Fruit fly (Drosophila melanogaster) whole organism, embryonic: ENCODE measurements around the gene Pph13.

Source experiments
- Ada2b ChIP-seq: fragments of 200-800 bp; sonication (Bioruptor generic); IDR thresholded peaks from 2 replicates; pipeline ENCODE4 v1.3.6; 2022; ENCODE audit warnings: missing biosample characterization, missing genetic modification characterization
- Asciz ChIP-seq: fragments of 200-800 bp; sonication (Bioruptor generic); optimal IDR thresholded peaks from 2 replicates; lab custom pipeline; 2017; ENCODE audit warnings: missing biosample characterization, mild to moderate bottlenecking, missing genetic modification characterization, missing genetic modification reagents
- CG14965 ChIP-seq: fragments of 200-800 bp; sonication (Bioruptor generic); optimal IDR thresholded peaks from 2 replicates; lab custom pipeline; 2016; ENCODE audit warnings: missing biosample characterization, missing genetic modification characterization, borderline replicate concordance
- CG15073 ChIP-seq: fragments of 200-800 bp; sonication (Bioruptor generic); optimal IDR thresholded peaks from 2 replicates; lab custom pipeline; 2016; ENCODE audit warnings: missing biosample characterization, missing genetic modification characterization
- CG1603 ChIP-seq: fragments of 200-800 bp; sonication (Bioruptor generic); optimal IDR thresholded peaks from 2 replicates; lab custom pipeline; 2019; ENCODE audit warnings: missing biosample characterization, mild to moderate bottlenecking, missing genetic modification characterization, moderate library complexity
- CG16815 ChIP-seq: fragments of 200-800 bp; sonication (Bioruptor generic); optimal IDR thresholded peaks from 3 replicates; lab custom pipeline; 2017; ENCODE audit warnings: missing biosample characterization, mild to moderate bottlenecking, missing genetic modification characterization
- CG17568 ChIP-seq: fragments of 200-800 bp; sonication (Bioruptor generic); optimal IDR thresholded peaks from 2 replicates; lab custom pipeline; 2018; ENCODE audit warnings: missing biosample characterization, mild to moderate bottlenecking, missing genetic modification characterization, moderate library complexity
- CG2116 ChIP-seq: fragments of 200-800 bp; sonication (Bioruptor generic); optimal IDR thresholded peaks from 3 replicates; lab custom pipeline; 2018; ENCODE audit warnings: missing biosample characterization, mild to moderate bottlenecking, missing genetic modification characterization
- CG2199 ChIP-seq: fragments of 200-800 bp; sonication (Bioruptor generic); IDR thresholded peaks from 3 replicates; pipeline ENCODE4 v1.3.6; 2022; ENCODE audit warnings: missing biosample characterization, missing genetic modification characterization
- CG30403 ChIP-seq: fragments of 200-800 bp; sonication (Bioruptor generic); optimal IDR thresholded peaks from 3 replicates; lab custom pipeline; 2016; ENCODE audit warnings: missing biosample characterization, missing genetic modification characterization
- CG31441 ChIP-seq: fragments of 200-800 bp; sonication (Bioruptor generic); IDR thresholded peaks from 2 replicates; pipeline ENCODE4 v1.3.6; 2022; ENCODE audit warnings: missing biosample characterization, missing genetic modification characterization
- CG32532 ChIP-seq: fragments of 200-800 bp; sonication (Bioruptor generic); IDR thresholded peaks from 2 replicates; pipeline ENCODE4 v1.3.6; 2022; ENCODE audit warnings: missing biosample characterization, missing genetic modification characterization
- CG4282 ChIP-seq: fragments of 200-800 bp; sonication (Bioruptor generic); optimal IDR thresholded peaks from 2 replicates; lab custom pipeline; 2016; ENCODE audit warnings: missing biosample characterization, missing genetic modification characterization
- CG4424 ChIP-seq: fragments of 200-800 bp; sonication (Bioruptor generic); optimal IDR thresholded peaks from 3 replicates; lab custom pipeline; 2016; ENCODE audit warnings: missing biosample characterization, missing genetic modification characterization
- CG4820 ChIP-seq: fragments of 200-800 bp; sonication (Bioruptor generic); optimal IDR thresholded peaks from 3 replicates; lab custom pipeline; 2016; ENCODE audit warnings: missing biosample characterization, missing genetic modification characterization
- CG6175 ChIP-seq: fragments of 200-800 bp; sonication (Bioruptor generic); IDR thresholded peaks from 3 replicates; pipeline ENCODE4 v1.3.6; 2022; ENCODE audit warnings: missing biosample characterization, missing genetic modification characterization
- CG7556 ChIP-seq: fragments of 200-800 bp; sonication (Bioruptor generic); optimal IDR thresholded peaks from 2 replicates; lab custom pipeline; 2017; ENCODE audit warnings: missing biosample characterization, mild to moderate bottlenecking, missing genetic modification characterization
- CG7928 ChIP-seq: fragments of 200-800 bp; sonication (Bioruptor generic); optimal IDR thresholded peaks from 2 replicates; lab custom pipeline; 2017; ENCODE audit warnings: missing biosample characterization, mild to moderate bottlenecking, missing genetic modification characterization
- CG8089 ChIP-seq: fragments of 200-800 bp; sonication (Bioruptor generic); optimal IDR thresholded peaks from 3 replicates; lab custom pipeline; 2016; ENCODE audit warnings: missing biosample characterization, missing genetic modification characterization
- CG9817 ChIP-seq: fragments of 200-800 bp; sonication (Bioruptor generic); optimal IDR thresholded peaks from 2 replicates; lab custom pipeline; 2018; ENCODE audit warnings: missing biosample characterization, mild to moderate bottlenecking, missing genetic modification characterization, moderate library complexity
- Dll ChIP-seq: fragments of 200-800 bp; sonication (Bioruptor generic); IDR thresholded peaks from 4 replicates; pipeline ENCODE4 v1.3.6; 2022; ENCODE audit warnings: missing biosample characterization, missing genetic modification characterization; ENCODE audit not compliant: partially characterized antibody
- Eip74EF ChIP-seq, 2 experiments: fragments of 200-800 bp in 1 of 2; fragments of >200 bp in 1 of 2; sonication (Bioruptor generic) in 1 of 2; optimal IDR thresholded peaks; 2 replicates each; lab custom pipeline; 2017 to 2019; ENCODE audit warnings: missing biosample characterization in 2 of 2, missing genetic modification characterization in 2 of 2, mild to moderate bottlenecking in 1 of 2, moderate library complexity in 1 of 2
- H15 ChIP-seq: fragments of 200-800 bp; sonication (Bioruptor generic); IDR thresholded peaks from 3 replicates; pipeline ENCODE4 v1.3.6; 2022; ENCODE audit warnings: missing biosample characterization, missing genetic modification characterization
- HLH54F ChIP-seq: fragments of 200-800 bp; sonication (Bioruptor generic); optimal IDR thresholded peaks from 3 replicates; lab custom pipeline; 2016; ENCODE audit warnings: missing biosample characterization, missing genetic modification characterization
- Hand ChIP-seq: fragments of 200-800 bp; sonication (Bioruptor generic); optimal IDR thresholded peaks from 2 replicates; lab custom pipeline; 2017; ENCODE audit warnings: mild to moderate bottlenecking, missing biosample characterization, missing genetic modification reagents, missing genetic modification characterization
- NFAT ChIP-seq: fragments of 200-800 bp; sonication (Bioruptor generic); IDR thresholded peaks from 2 replicates; pipeline ENCODE4 v1.3.6; 2022; ENCODE audit warnings: missing biosample characterization, missing genetic modification characterization
- Neu2 ChIP-seq: fragments of 200-800 bp; sonication (Bioruptor generic); optimal IDR thresholded peaks from 3 replicates; lab custom pipeline; 2016; ENCODE audit warnings: missing biosample characterization, missing genetic modification characterization, borderline replicate concordance
- Sin3A ChIP-seq: fragments of >200 bp; optimal IDR thresholded peaks from 2 replicates; lab custom pipeline; 2018
- Six4 ChIP-seq: fragments of 200-800 bp; sonication (Bioruptor generic); optimal IDR thresholded peaks from 2 replicates; lab custom pipeline; 2016; ENCODE audit warnings: missing biosample characterization, missing genetic modification characterization
- Sox100B ChIP-seq: fragments of 200-800 bp; sonication (Bioruptor generic); optimal IDR thresholded peaks from 3 replicates; lab custom pipeline; 2018; ENCODE audit warnings: missing biosample characterization, mild to moderate bottlenecking, missing genetic modification characterization
- Trl ChIP-seq, 3 experiments: fragments of >200 bp in 2 of 3; fragments of 200-800 bp in 1 of 3; sonication (Bioruptor generic) in 1 of 3; optimal IDR thresholded peaks; 2 replicates in 1 of 3; 3 replicates in 2 of 3; lab custom pipeline; 2016 to 2017; ENCODE audit warnings: missing biosample characterization in 1 of 3, missing genetic modification characterization in 1 of 3
- Xbp1 ChIP-seq: fragments of 200-800 bp; sonication (Bioruptor generic); optimal IDR thresholded peaks from 3 replicates; lab custom pipeline; 2016; ENCODE audit warnings: missing biosample characterization, mild to moderate bottlenecking, missing genetic modification characterization
- abd-A ChIP-seq: fragments of 200-800 bp; sonication (Bioruptor generic); optimal IDR thresholded peaks from 3 replicates; lab custom pipeline; 2019; ENCODE audit warnings: missing biosample characterization, mild to moderate bottlenecking, missing genetic modification characterization, moderate library complexity
- bab2 ChIP-seq: fragments of 200-800 bp; sonication (Bioruptor generic); optimal IDR thresholded peaks from 2 replicates; lab custom pipeline; 2016; ENCODE audit warnings: missing biosample characterization, missing genetic modification characterization
- cas ChIP-seq: fragments of 200-800 bp; sonication (Bioruptor generic); IDR thresholded peaks from 2 replicates; pipeline ENCODE4 v1.3.6; 2022; ENCODE audit warnings: missing biosample characterization, missing genetic modification characterization
- en ChIP-seq: fragments of 200-800 bp; sonication (Bioruptor generic); optimal IDR thresholded peaks from 2 replicates; lab custom pipeline; 2016; ENCODE audit warnings: missing biosample characterization, missing genetic modification characterization
- gcm2 ChIP-seq: fragments of 200-800 bp; sonication (Bioruptor generic); optimal IDR thresholded peaks from 2 replicates; lab custom pipeline; 2016; ENCODE audit warnings: missing biosample characterization, missing genetic modification characterization
- gt ChIP-seq: fragments of 200-800 bp; sonication (Bioruptor generic); IDR thresholded peaks from 2 replicates; pipeline ENCODE4 v1.3.6; 2022; ENCODE audit warnings: missing biosample characterization, missing genetic modification characterization
- h ChIP-seq: fragments of >200 bp; optimal IDR thresholded peaks from 2 replicates; lab custom pipeline; 2017
- hth ChIP-seq: fragments of >200 bp; optimal IDR thresholded peaks from 2 replicates; lab custom pipeline; 2017; ENCODE audit warnings: inconsistent platforms
- inv ChIP-seq: fragments of 200-800 bp; sonication (Bioruptor generic); IDR thresholded peaks from 2 replicates; pipeline ENCODE4 v1.3.6; 2022; ENCODE audit warnings: missing biosample characterization, missing genetic modification characterization; ENCODE audit not compliant: partially characterized antibody
- kni ChIP-seq: fragments of 200-800 bp; sonication (Bioruptor generic); optimal IDR thresholded peaks from 3 replicates; lab custom pipeline; 2017; ENCODE audit warnings: mild to moderate bottlenecking, missing biosample characterization, missing genetic modification reagents, missing genetic modification characterization
- knrl ChIP-seq: fragments of 200-800 bp; sonication (Bioruptor generic); IDR thresholded peaks from 3 replicates; pipeline ENCODE4 v1.3.6; 2022; ENCODE audit warnings: missing biosample characterization, missing genetic modification characterization; ENCODE audit not compliant: partially characterized antibody
- lilli ChIP-seq: fragments of 200-800 bp; sonication (Bioruptor generic); optimal IDR thresholded peaks from 3 replicates; lab custom pipeline; 2016; ENCODE audit warnings: missing biosample characterization, missing genetic modification characterization
- maf-S ChIP-seq: fragments of 200-800 bp; sonication (Bioruptor generic); optimal IDR thresholded peaks from 2 replicates; lab custom pipeline; 2016; ENCODE audit warnings: missing biosample characterization, missing genetic modification characterization
- pan ChIP-seq, 4 experiments: fragments of >200 bp in 3 of 4; fragments of 200-800 bp in 1 of 4; sonication (Bioruptor generic) in 1 of 4; optimal IDR thresholded peaks in 3 of 4; IDR thresholded peaks in 1 of 4; 2 replicates each; pipeline versions ENCODE4 v1.3.6 to Lab custom; 2017 to 2022; ENCODE audit warnings: missing biosample characterization in 2 of 4, missing genetic modification characterization in 2 of 4, mixed read lengths in 1 of 4
- peb ChIP-seq: fragments of 200-800 bp; sonication (Bioruptor generic); IDR thresholded peaks from 2 replicates; pipeline ENCODE4 v1.3.6; 2022; ENCODE audit warnings: missing biosample characterization, missing genetic modification characterization
- sc ChIP-seq, 3 experiments: fragments of >200 bp in 2 of 3; fragments of 200-800 bp in 1 of 3; sonication (Bioruptor generic) in 1 of 3; optimal IDR thresholded peaks; 2 replicates in 2 of 3; 3 replicates in 1 of 3; lab custom pipeline; 2017; ENCODE audit warnings: mild to moderate bottlenecking in 1 of 3, missing biosample characterization in 1 of 3, missing genetic modification characterization in 1 of 3, missing genetic modification reagents in 1 of 3
- sd ChIP-seq: fragments of 200-800 bp; sonication (Bioruptor generic); optimal IDR thresholded peaks from 3 replicates; lab custom pipeline; 2018; ENCODE audit warnings: missing biosample characterization, mild to moderate bottlenecking, missing genetic modification characterization, moderate library complexity
- sim ChIP-seq: fragments of 200-800 bp; sonication (Bioruptor generic); IDR thresholded peaks from 2 replicates; pipeline ENCODE4 v1.3.6; 2022; ENCODE audit warnings: missing biosample characterization, missing genetic modification characterization

Gene Pph13

DNA sequence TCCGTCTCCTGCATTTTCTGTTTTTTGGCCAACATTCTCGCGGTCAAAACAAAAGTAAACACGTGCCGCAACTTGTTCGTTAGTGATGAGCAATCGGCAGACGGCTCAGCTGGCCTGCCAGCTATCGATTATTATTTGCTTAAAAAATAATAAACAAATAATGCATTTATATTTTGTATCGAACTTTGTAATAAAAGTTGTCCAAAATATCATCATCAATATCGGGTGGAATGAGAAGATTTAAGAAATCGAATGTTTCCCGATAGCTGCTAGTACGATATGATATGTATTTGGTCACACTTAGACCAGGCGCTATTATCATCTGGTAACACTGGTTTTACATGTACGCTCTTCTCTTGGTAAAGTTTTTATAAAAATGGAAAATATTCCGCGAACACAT, 9.3 kb upstream of the Pph13 start, which contains the start of the genes Nle and Sf3b1 (continued):
- TF ChIP-seq CG31441 = no peak
- TF ChIP-seq gt (GFP tag; lab: Robert Waterston, UW) = no peak
- no peak for TF ChIP-seq hth (lab: Kevin White, UChicago)
- TF ChIP-seq maf-S = peak; percentile 13
- no peak for TF ChIP-seq Ada2b (GFP tag; lab: Robert Waterston, UW)
- no peak for TF ChIP-seq pan (optimal IDR thresholded peaks at IDR 0.05; lab: Kevin White, UChicago)
- TF ChIP-seq pan (GFP tag; optimal IDR thresholded peaks at IDR 0.05 in 1 of 2, IDR thresholded peaks at IDR 0.05 in 1 of 2) = peak in 1 of 2 experiments; percentile 34
- TF ChIP-seq en = no peak
- TF ChIP-seq abd-A (tag; lab: Kevin White, UChicago) = no peak
- no peak for TF ChIP-seq CG14965 (GFP tag; lab: Kevin White, UChicago)
- peak; percentile 93 for TF ChIP-seq CG2116 (GFP tag; lab: Kevin White, UChicago)
- TF ChIP-seq gcm2 = no peak
- no peak for TF ChIP-seq CG7556
- TF ChIP-seq CG16815 (GFP tag; lab: Kevin White, UChicago) = no peak
- TF ChIP-seq CG4820 = no peak
- peak; percentile 4 for TF ChIP-seq CG7928 (GFP tag; lab: Kevin White, UChicago)
- no peak for TF ChIP-seq CG17568 (GFP tag; lab: Kevin White, UChicago)
- no peak for TF ChIP-seq CG4282
- no peak for TF ChIP-seq Asciz (GFP tag; lab: Kevin White, UChicago)
- no peak for TF ChIP-seq Trl (optimal IDR thresholded peaks at IDR 0.05; lab: Kevin White, UChicago)
- peak; percentile 35 for TF ChIP-seq Trl (GFP tag; optimal IDR thresholded peaks at IDR 0.05; lab: Kevin White, UChicago)
- peak; percentile 54 for TF ChIP-seq CG4424 (GFP tag; lab: Kevin White, UChicago)
- TF ChIP-seq knrl (GFP tag; lab: Robert Waterston, UW) = peak; percentile 96
- no peak for TF ChIP-seq CG6175
- TF ChIP-seq cas (GFP tag; lab: Robert Waterston, UW) = no peak
- TF ChIP-seq h (lab: Kevin White, UChicago) = no peak
- TF ChIP-seq kni (GFP tag; lab: Kevin White, UChicago) = no peak
- TF ChIP-seq Neu2 (GFP tag; lab: Kevin White, UChicago) = no peak
- peak; percentile 76 for TF ChIP-seq CG9817 (tag; lab: Kevin White, UChicago)
- TF ChIP-seq H15 (GFP tag; lab: Robert Waterston, UW) = no peak
- TF ChIP-seq Sox100B (GFP tag; lab: Kevin White, UChicago) = no peak
- TF ChIP-seq Dll (GFP tag; lab: Robert Waterston, UW) = peak; percentile 98
- peak; percentile 68 for TF ChIP-seq CG32532 (GFP tag; lab: Robert Waterston, UW)
- no peak for TF ChIP-seq bab2 (GFP tag; lab: Kevin White, UChicago)
- TF ChIP-seq Eip74EF (GFP tag; optimal IDR thresholded peaks at IDR 0.05; lab: Kevin White, UChicago) = no peak
- peak; percentile 81 for TF ChIP-seq Sin3A (lab: Kevin White, UChicago)
- peak; percentile 42 for TF ChIP-seq Six4 (GFP tag; lab: Kevin White, UChicago)
- TF ChIP-seq Xbp1 (GFP tag; lab: Kevin White, UChicago) = peak; percentile 74
- no peak for TF ChIP-seq CG2199
- TF ChIP-seq sc (optimal IDR thresholded peaks at IDR 0.05; lab: Kevin White, UChicago) = no peak
- TF ChIP-seq sc (GFP tag; optimal IDR thresholded peaks at IDR 0.05; lab: Kevin White, UChicago) = no peak
- no peak for TF ChIP-seq CG15073 (GFP tag; lab: Kevin White, UChicago)
- no peak; the same call in 1 of the 2 replicates for TF ChIP-seq NFAT (GFP tag; lab: Robert Waterston, UW)
- TF ChIP-seq CG30403 (GFP tag; lab: Kevin White, UChicago) = peak; percentile 72
- TF ChIP-seq sim (GFP tag; lab: Robert Waterston, UW) = no peak
- TF ChIP-seq Hand (GFP tag; lab: Kevin White, UChicago) = no peak
- TF ChIP-seq lilli = peak; percentile 64
- peak; percentile 54 for TF ChIP-seq HLH54F
- TF ChIP-seq peb (GFP tag; lab: Robert Waterston, UW) = 0 out of 2 replicates have a peak, but pooled peaks have one; percentile 8
- no peak for TF ChIP-seq sd (tag; lab: Kevin White, UChicago)
- peak; percentile 5 for TF ChIP-seq CG8089 (GFP tag; lab: Kevin White, UChicago)
- peak; percentile 95 for TF ChIP-seq inv (GFP tag; lab: Robert Waterston, UW)
- TF ChIP-seq CG1603 (tag; lab: Kevin White, UChicago) = peak; percentile 80
